Fruit fly (Drosophila melanogaster): ENCODE results near the gene run.

DNA sequence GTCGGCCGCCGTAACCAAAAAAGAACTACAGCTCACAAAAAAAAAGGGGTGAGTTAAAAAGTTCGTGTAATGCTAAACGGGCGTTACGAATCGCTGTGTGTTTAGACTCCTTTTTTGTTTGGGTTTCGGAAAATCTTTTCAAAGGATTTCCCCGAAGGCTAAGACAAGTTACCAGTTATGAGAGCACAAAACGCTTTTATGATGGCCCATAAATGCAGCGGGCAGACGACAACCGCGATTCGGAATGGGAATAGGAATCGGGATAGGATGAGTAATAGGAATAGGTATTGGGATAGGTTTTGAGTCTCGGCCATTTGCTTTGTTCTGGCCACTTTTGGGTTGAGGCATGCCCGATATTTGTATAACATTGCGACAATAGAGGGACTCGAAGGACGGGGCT is 34.0 kb downstream of the run start:
- TF ChIP-seq Hnf4 (GFP tag; optimal IDR thresholded peaks at IDR 0.05) (no peak), sage (GFP tag; optimal IDR thresholded peaks at IDR 0.05) (no peak), Abd-B (GFP tag; optimal IDR thresholded peaks at IDR 0.05) (no peak)

Data from whole organism, wandering third instar larva.